Worm (Caenorhabditis elegans): ENCODE measurements around the gene thk-1.

The thk-1 gene

ce11 chrIV:10276960-10277359, 4.4 kb downstream of the thk-1 start, which contains the start of gene Y43C5A.7:
Gene Y43C5A.7, plus strand, starts transcription at chrIV:10277260.
- no peak for TF ChIP-seq unc-62 (GFP tag; optimal IDR thresholded peaks at IDR 0.05)

ce11 chrIV:10275050-10275449, 6.3 kb downstream of the thk-1 start:
- no peak for TF ChIP-seq unc-62 (GFP tag; optimal IDR thresholded peaks at IDR 0.05)

ce11 chrIV:10273781-10274313, 7.5 kb downstream of the thk-1 start, which contains the start of gene Y43C5A.3:
Gene Y43C5A.3, plus strand, starts transcription at chrIV:10274036.
- TF ChIP-seq unc-62 (GFP tag; optimal IDR thresholded peaks at IDR 0.05), result no peak

ce11 chrIV:10273360-10273759, 8.0 kb downstream of the thk-1 start:
- no peak for TF ChIP-seq unc-62 (GFP tag; optimal IDR thresholded peaks at IDR 0.05)

ce11 chrIV:10269137-10269933, 12.0 kb downstream of the thk-1 start, which contains the start of the genes nspd-7 and Y43C5A.2:
Gene nspd-7, minus strand, starts transcription at chrIV:10269187.
Gene Y43C5A.2, plus strand, starts transcription at chrIV:10269883.
- no peak for TF ChIP-seq unc-62 (GFP tag; optimal IDR thresholded peaks at IDR 0.05)

- no peak for TF ChIP-seq unc-62 (GFP tag; optimal IDR thresholded peaks at IDR 0.05)
Measured at ce11 chrIV:10261061-10261460, 20.3 kb downstream of the thk-1 start.

- no peak for TF ChIP-seq unc-62 (GFP tag; optimal IDR thresholded peaks at IDR 0.05)
Measured at ce11 chrIV:10259557-10259956, 21.8 kb downstream of the thk-1 start, which contains the start of gene F01G10.9. Gene F01G10.9, minus strand, starts transcription at chrIV:10259657.

ce11 chrIV:10252886-10253639, 28.3 kb downstream of the thk-1 start:
- no peak for TF ChIP-seq unc-62 (GFP tag; optimal IDR thresholded peaks at IDR 0.05)

ce11 chrIV:10252350-10252792, 29.0 kb downstream of the thk-1 start:
- TF ChIP-seq unc-62 (GFP tag; optimal IDR thresholded peaks at IDR 0.05), result no peak

ce11 chrIV:10251764-10252163, 29.6 kb downstream of the thk-1 start:
- TF ChIP-seq unc-62 (GFP tag; optimal IDR thresholded peaks at IDR 0.05), result no peak

ce11 chrIV:10251261-10251660, 30.1 kb downstream of the thk-1 start:
- no peak for TF ChIP-seq unc-62 (GFP tag; optimal IDR thresholded peaks at IDR 0.05)

- TF ChIP-seq unc-62 (GFP tag; optimal IDR thresholded peaks at IDR 0.05), result no peak
Measured at ce11 chrIV:10250577-10251075, 30.8 kb downstream of the thk-1 start, which contains the start of gene daf-14. Gene daf-14, plus strand, starts transcription at chrIV:10250627.

ce11 chrIV:10245666-10246210, 35.6 kb downstream of the thk-1 start, which contains the start of gene F01G10.10:
Gene F01G10.10, plus strand, starts transcription at chrIV:10246160.
- TF ChIP-seq unc-62 (GFP tag; optimal IDR thresholded peaks at IDR 0.05), result no peak

- no peak for TF ChIP-seq unc-62 (GFP tag; optimal IDR thresholded peaks at IDR 0.05)
Measured at ce11 chrIV:10243276-10243675, 38.1 kb downstream of the thk-1 start, which contains the start of gene tkt-1. Gene tkt-1, plus strand, starts transcription at chrIV:10243612.

ce11 chrIV:10242458-10243123, 38.8 kb downstream of the thk-1 start:
- no peak for TF ChIP-seq unc-62 (GFP tag; optimal IDR thresholded peaks at IDR 0.05)

All from whole organism, dauer.